Worm (Caenorhabditis elegans) whole organism, mixed stage, embryonic: Measurements from ENCODE around the gene emc-5.

Experiments
- M03D4.4 ChIP-seq: sonication (generic microtip); optimal IDR thresholded peaks from 2 replicates; lab custom pipeline; 2017; ENCODE audit warnings: mild to moderate bottlenecking, missing genetic modification characterization, missing compliant biosample characterization
- bed-3 ChIP-seq: fragments of 200-800 bp; sonication (Bioruptor generic); optimal IDR thresholded peaks from 3 replicates; lab custom pipeline; 2018; ENCODE audit warnings: mild to moderate bottlenecking, missing genetic modification characterization, moderate library complexity, missing compliant biosample characterization
- blmp-1 ChIP-seq: fragments of 150-350 bp; optimal IDR thresholded peaks from 2 replicates; lab custom pipeline; 2014; ENCODE audit warnings: missing biosample characterization, missing genetic modification characterization
- ceh-39 ChIP-seq: fragments of 150-350 bp; optimal IDR thresholded peaks from 2 replicates; lab custom pipeline; 2014; ENCODE audit warnings: missing biosample characterization, missing genetic modification characterization
- ceh-43 ChIP-seq: fragments of 200-800 bp; sonication (Bioruptor generic); optimal IDR thresholded peaks from 2 replicates; lab custom pipeline; 2018; ENCODE audit warnings: mild to moderate bottlenecking, missing genetic modification characterization, moderate library complexity, missing compliant biosample characterization
- ceh-83 ChIP-seq: fragments of 200-800 bp; sonication (Bioruptor generic); optimal IDR thresholded peaks from 2 replicates; lab custom pipeline; 2018; ENCODE audit warnings: mild to moderate bottlenecking, missing genetic modification characterization, missing compliant biosample characterization
- ces-1 ChIP-seq: fragments of 150-350 bp; optimal IDR thresholded peaks from 2 replicates; lab custom pipeline; 2014; ENCODE audit warnings: missing biosample characterization, missing genetic modification reagents, missing genetic modification characterization
- cnd-1 ChIP-seq: fragments of 200-800 bp; sonication (Bioruptor generic); optimal IDR thresholded peaks from 2 replicates; lab custom pipeline; 2018; ENCODE audit warnings: mild to moderate bottlenecking, missing genetic modification characterization, missing compliant biosample characterization
- drap-1 ChIP-seq: fragments of 200-800 bp; sonication (Bioruptor generic); optimal IDR thresholded peaks from 3 replicates; lab custom pipeline; 2018; ENCODE audit warnings: mild to moderate bottlenecking, missing genetic modification characterization, missing compliant biosample characterization
- elt-1 ChIP-seq: sonication (generic microtip); optimal IDR thresholded peaks from 2 replicates; lab custom pipeline; 2017; ENCODE audit warnings: missing genetic modification characterization, mild to moderate bottlenecking, missing compliant biosample characterization, antibody characterized with exemption, moderate library complexity, borderline replicate concordance; ENCODE audit not compliant: insufficient read depth
- elt-3 ChIP-seq: fragments of 150-350 bp; optimal IDR thresholded peaks from 2 replicates; lab custom pipeline; 2014; ENCODE audit warnings: missing biosample characterization, missing genetic modification characterization
- flh-1 ChIP-seq: fragments of 200-800 bp; sonication (Bioruptor generic); optimal IDR thresholded peaks from 2 replicates; lab custom pipeline; 2018; ENCODE audit warnings: mild to moderate bottlenecking, missing genetic modification characterization, moderate library complexity, missing compliant biosample characterization
- ham-2 ChIP-seq: fragments of 200-800 bp; sonication (Bioruptor generic); optimal IDR thresholded peaks from 2 replicates; lab custom pipeline; 2018; ENCODE audit warnings: mild to moderate bottlenecking, missing genetic modification characterization, missing compliant biosample characterization
- hlh-1 ChIP-seq: fragments of 150-350 bp; optimal IDR thresholded peaks from 2 replicates; lab custom pipeline; 2014; ENCODE audit warnings: missing biosample characterization, missing genetic modification reagents, missing genetic modification characterization
- lin-13 ChIP-seq: fragments of 150-350 bp; optimal IDR thresholded peaks from 2 replicates; lab custom pipeline; 2014; ENCODE audit warnings: missing biosample characterization, missing genetic modification characterization
- lin-32 ChIP-seq: fragments of 200-800 bp; sonication (Bioruptor generic); optimal IDR thresholded peaks from 2 replicates; lab custom pipeline; 2018; ENCODE audit warnings: mild to moderate bottlenecking, missing genetic modification characterization, missing compliant biosample characterization
- lsy-2 ChIP-seq: fragments of 150-350 bp; optimal IDR thresholded peaks from 2 replicates; lab custom pipeline; 2014; ENCODE audit warnings: missing biosample characterization, missing genetic modification characterization
- mab-5 ChIP-seq: fragments of 150-350 bp; optimal IDR thresholded peaks from 2 replicates; lab custom pipeline; 2014; ENCODE audit warnings: missing biosample characterization, missing genetic modification characterization
- mep-1 ChIP-seq: fragments of 150-350 bp; optimal IDR thresholded peaks from 2 replicates; lab custom pipeline; 2017; ENCODE audit warnings: missing biosample characterization, missing genetic modification reagents, missing genetic modification characterization, inconsistent platforms
- mls-2 ChIP-seq: sonication (generic microtip); optimal IDR thresholded peaks from 2 replicates; lab custom pipeline; 2016; ENCODE audit warnings: mild to moderate bottlenecking, missing genetic modification characterization, moderate library complexity, missing compliant biosample characterization
- nhr-12 ChIP-seq: fragments of 150-350 bp; optimal IDR thresholded peaks from 2 replicates; lab custom pipeline; 2014; ENCODE audit warnings: missing biosample characterization, missing genetic modification characterization
- nhr-2 ChIP-seq: fragments of 150-350 bp; optimal IDR thresholded peaks from 2 replicates; lab custom pipeline; 2014; ENCODE audit warnings: missing biosample characterization, missing genetic modification characterization
- nhr-237 ChIP-seq: fragments of 150-350 bp; optimal IDR thresholded peaks from 2 replicates; lab custom pipeline; 2014; ENCODE audit warnings: missing biosample characterization, missing genetic modification characterization
- nhr-28 ChIP-seq: fragments of 150-350 bp; optimal IDR thresholded peaks from 2 replicates; lab custom pipeline; 2014; ENCODE audit warnings: missing biosample characterization, missing genetic modification characterization
- nhr-76 ChIP-seq: sonication (generic microtip); optimal IDR thresholded peaks from 2 replicates; lab custom pipeline; 2017; ENCODE audit warnings: missing biosample characterization, missing genetic modification characterization
- pha-4 ChIP-seq: fragments of 150-350 bp; optimal IDR thresholded peaks from 2 replicates; lab custom pipeline; 2018; ENCODE audit warnings: missing biosample characterization, missing genetic modification reagents, missing genetic modification characterization
- sem-2 ChIP-seq: fragments of 200-800 bp; sonication (Bioruptor generic); optimal IDR thresholded peaks from 2 replicates; lab custom pipeline; 2018; ENCODE audit warnings: mild to moderate bottlenecking, missing genetic modification characterization, missing compliant biosample characterization
- snpc-4 ChIP-seq: fragments of 150-350 bp; optimal IDR thresholded peaks from 2 replicates; lab custom pipeline; 2014; ENCODE audit warnings: missing biosample characterization, missing genetic modification characterization
- sptf-1 ChIP-seq: sonication (generic microtip); optimal IDR thresholded peaks from 2 replicates; lab custom pipeline; 2017; ENCODE audit warnings: mild to moderate bottlenecking, missing genetic modification characterization, moderate library complexity, missing compliant biosample characterization
- tbx-8 ChIP-seq: fragments of 200-800 bp; sonication (Bioruptor generic); optimal IDR thresholded peaks from 2 replicates; lab custom pipeline; 2018; ENCODE audit warnings: mild to moderate bottlenecking, missing genetic modification characterization, moderate library complexity, missing compliant biosample characterization
- unc-120 ChIP-seq: sonication (generic microtip); optimal IDR thresholded peaks from 2 replicates; lab custom pipeline; 2017; ENCODE audit warnings: missing genetic modification characterization, missing compliant biosample characterization; ENCODE audit not compliant: poor library complexity, severe bottlenecking
- unc-39 ChIP-seq: fragments of 150-350 bp; optimal IDR thresholded peaks from 2 replicates; lab custom pipeline; 2014; ENCODE audit warnings: missing biosample characterization, missing genetic modification characterization
- unc-62 ChIP-seq: fragments of 150-350 bp; optimal IDR thresholded peaks from 2 replicates; lab custom pipeline; 2014; ENCODE audit warnings: missing biosample characterization, missing genetic modification reagents, missing genetic modification characterization
- zip-8 ChIP-seq: fragments of 150-350 bp; optimal IDR thresholded peaks from 2 replicates; lab custom pipeline; 2014; ENCODE audit warnings: missing biosample characterization, missing genetic modification characterization
- ztf-11 ChIP-seq: fragments of 150-350 bp; optimal IDR thresholded peaks from 2 replicates; lab custom pipeline; 2014; ENCODE audit warnings: missing biosample characterization, missing genetic modification characterization

emc-5 gene

DNA sequence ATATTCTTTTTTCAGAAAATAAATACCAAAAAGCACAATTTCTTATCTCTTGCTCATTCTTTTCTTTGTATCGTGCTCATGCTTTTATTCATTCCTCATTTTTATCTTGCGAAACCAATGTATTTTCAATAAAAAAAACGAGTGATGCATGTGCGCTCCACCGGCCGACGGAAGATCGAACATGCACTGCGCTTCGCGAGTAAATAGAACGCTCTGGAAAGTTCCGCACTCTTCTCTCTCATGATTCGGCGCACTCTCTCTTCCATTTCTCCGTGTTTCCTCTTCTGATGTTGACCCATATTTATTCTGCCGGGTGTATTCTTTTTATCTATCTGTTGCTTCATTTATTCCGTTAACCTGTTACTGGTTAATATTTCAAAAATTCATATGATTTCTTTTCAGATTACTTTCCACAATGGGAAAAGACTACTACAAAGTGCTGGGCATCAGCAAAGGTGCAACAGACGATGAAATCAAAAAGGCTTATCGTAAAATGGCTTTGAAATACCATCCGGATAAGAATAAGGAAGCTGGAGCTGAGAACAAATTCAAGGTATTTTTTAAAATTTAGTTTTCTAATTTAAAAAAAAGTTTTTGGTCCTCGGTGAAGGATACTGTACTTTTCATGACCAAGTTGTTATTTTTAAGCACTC is 48.8 kb downstream of the emc-5 start, which contains the start of gene dnj-13:
Gene dnj-13 (plus strand): TSS at position 403 of the 653 bp plus-strand sequence.
- TF ChIP-seq mls-2 (tag; lab: Kevin White, UChicago) = peak; percentile 85
- TF ChIP-seq lin-32 (GFP tag; lab: Kevin White, UChicago) = no peak
- no peak for TF ChIP-seq elt-1 (tag; lab: Kevin White, UChicago)
- peak; percentile 61 for TF ChIP-seq nhr-237 (tag; lab: Kevin White, UChicago)
- no peak for TF ChIP-seq snpc-4 (tag; lab: Kevin White, UChicago)
- TF ChIP-seq unc-120 = peak; percentile 87
- peak; percentile 93 for TF ChIP-seq lin-13
- TF ChIP-seq zip-8 (tag; lab: Kevin White, UChicago) = no peak
- peak; percentile 95 for TF ChIP-seq mep-1
- peak; percentile 82 for TF ChIP-seq ceh-39 (tag; lab: Kevin White, UChicago)
- peak; percentile 10 for TF ChIP-seq nhr-28 (tag; lab: Kevin White, UChicago)
- TF ChIP-seq cnd-1 = peak; percentile 70
- TF ChIP-seq ztf-11 (tag; lab: Kevin White, UChicago) = peak; percentile 12
- TF ChIP-seq pha-4 (tag; lab: Kevin White, UChicago) = peak; percentile 98
- TF ChIP-seq mab-5 (tag; lab: Kevin White, UChicago) = no peak
- TF ChIP-seq nhr-2 (tag; lab: Kevin White, UChicago) = peak; percentile 35
- peak; percentile 43 for TF ChIP-seq nhr-12 (tag; lab: Kevin White, UChicago)
- TF ChIP-seq flh-1 (GFP tag; lab: Kevin White, UChicago) = no peak
- TF ChIP-seq elt-3 (tag; lab: Kevin White, UChicago) = peak; percentile 35
- TF ChIP-seq sem-2 (GFP tag; lab: Kevin White, UChicago) = no peak
- no peak for TF ChIP-seq ceh-43 (GFP tag; lab: Kevin White, UChicago)
- peak; percentile 93 for TF ChIP-seq sptf-1 (tag; lab: Kevin White, UChicago)
- TF ChIP-seq hlh-1 (tag; lab: Kevin White, UChicago) = peak; percentile 44
- peak; percentile 74 for TF ChIP-seq M03D4.4 (tag; lab: Kevin White, UChicago)
- TF ChIP-seq nhr-76 = no peak
- no peak for TF ChIP-seq ceh-83 (GFP tag; lab: Kevin White, UChicago)
- no peak for TF ChIP-seq tbx-8 (GFP tag; lab: Kevin White, UChicago)
- TF ChIP-seq unc-62 = peak; percentile 53
- no peak for TF ChIP-seq bed-3 (GFP tag; lab: Kevin White, UChicago)
- TF ChIP-seq lsy-2 (tag; lab: Kevin White, UChicago) = peak; percentile 81
- no peak for TF ChIP-seq unc-39 (tag; lab: Kevin White, UChicago)
- peak; percentile 83 for TF ChIP-seq ces-1 (GFP tag; lab: Kevin White, UChicago)
- TF ChIP-seq blmp-1 (tag; lab: Kevin White, UChicago) = no peak
- TF ChIP-seq drap-1 (GFP tag; lab: Kevin White, UChicago) = peak; percentile 80
- peak; percentile 36 for TF ChIP-seq ham-2 (GFP tag; lab: Kevin White, UChicago)

ce11 chrII:11545952-11546325 is 49.4 kb downstream of the emc-5 start:
- TF ChIP-seq nhr-237 (tag; lab: Kevin White, UChicago) (no peak), nhr-2 (tag; lab: Kevin White, UChicago) (no peak), lin-13 (no peak), nhr-12 (tag; lab: Kevin White, UChicago) (no peak), nhr-28 (tag; lab: Kevin White, UChicago) (no peak), mab-5 (tag; lab: Kevin White, UChicago) (no peak), pha-4 (tag; lab: Kevin White, UChicago) (no peak), drap-1 (GFP tag; lab: Kevin White, UChicago) (no peak), tbx-8 (GFP tag; lab: Kevin White, UChicago) (no peak), ceh-83 (GFP tag; lab: Kevin White, UChicago) (no peak), ceh-39 (tag; lab: Kevin White, UChicago) (no peak), flh-1 (GFP tag; lab: Kevin White, UChicago) (no peak), unc-120 (no peak), elt-3 (tag; lab: Kevin White, UChicago) (no peak), unc-62 (no peak), sem-2 (GFP tag; lab: Kevin White, UChicago) (no peak), unc-39 (tag; lab: Kevin White, UChicago) (no peak), lin-32 (GFP tag; lab: Kevin White, UChicago) (no peak)
